Worm (Caenorhabditis elegans) whole organism, late embryonic: ENCODE results near the gene zig-2.
A peak's percentile ranks its signal among the peaks of the same experiment; 100 is the strongest.

Experiments
- C08G9.2 ChIP-seq: sonication (generic microtip); optimal IDR thresholded peaks from 2 replicates; lab custom pipeline; 2016; ENCODE audit warnings: mild to moderate bottlenecking, missing genetic modification characterization, moderate library complexity, missing compliant biosample characterization
- C38D4.7 ChIP-seq: fragments of 200-800 bp; sonication (Bioruptor generic); optimal IDR thresholded peaks from 2 replicates; lab custom pipeline; 2018; ENCODE audit warnings: mild to moderate bottlenecking, missing genetic modification characterization, moderate library complexity, missing compliant biosample characterization
- F13H6.1 ChIP-seq: sonication (generic microtip); optimal IDR thresholded peaks from 2 replicates; lab custom pipeline; 2016; ENCODE audit warnings: missing genetic modification characterization, missing compliant biosample characterization
- K02D7.2 ChIP-seq: sonication (generic microtip); optimal IDR thresholded peaks from 2 replicates; lab custom pipeline; 2017; ENCODE audit warnings: mild to moderate bottlenecking, missing genetic modification characterization, missing compliant biosample characterization
- K09A11.1 ChIP-seq: sonication (generic microtip); optimal IDR thresholded peaks from 2 replicates; lab custom pipeline; 2017; ENCODE audit warnings: antibody characterized with exemption, mild to moderate bottlenecking, missing genetic modification characterization, missing compliant biosample characterization; ENCODE audit not compliant: insufficient read depth
- T23F11.4 ChIP-seq: fragments of 200-800 bp; sonication (Bioruptor generic); optimal IDR thresholded peaks from 2 replicates; lab custom pipeline; 2018; ENCODE audit warnings: mild to moderate bottlenecking, missing genetic modification characterization, missing compliant biosample characterization
- Y22D7AL.16 ChIP-seq: sonication (generic microtip); optimal IDR thresholded peaks from 2 replicates; lab custom pipeline; 2016; ENCODE audit warnings: missing genetic modification characterization, missing compliant biosample characterization
- ahr-1 ChIP-seq: sonication (generic microtip); optimal IDR thresholded peaks from 2 replicates; lab custom pipeline; 2016; ENCODE audit warnings: missing genetic modification characterization, missing compliant biosample characterization
- ama-1 ChIP-seq: fragments of 150-350 bp; optimal IDR thresholded peaks from 2 replicates; lab custom pipeline; 2014
- ceh-19 ChIP-seq: fragments of 200-800 bp; sonication (Bioruptor generic); optimal IDR thresholded peaks from 2 replicates; lab custom pipeline; 2018; ENCODE audit warnings: mild to moderate bottlenecking, missing genetic modification characterization, missing compliant biosample characterization
- ceh-2 ChIP-seq: sonication (generic microtip); optimal IDR thresholded peaks from 2 replicates; lab custom pipeline; 2016; ENCODE audit warnings: missing genotype, missing genetic modification characterization, missing compliant biosample characterization
- ceh-30 ChIP-seq: fragments of 150-350 bp; optimal IDR thresholded peaks from 2 replicates; lab custom pipeline; 2014; ENCODE audit warnings: missing biosample characterization, missing genetic modification characterization
- ceh-31 ChIP-seq: sonication (generic microtip); optimal IDR thresholded peaks from 2 replicates; lab custom pipeline; 2016; ENCODE audit warnings: missing genetic modification characterization, missing compliant biosample characterization
- ceh-34 ChIP-seq: sonication (generic microtip); optimal IDR thresholded peaks from 2 replicates; lab custom pipeline; 2016; ENCODE audit warnings: mild to moderate bottlenecking, missing genetic modification characterization, missing compliant biosample characterization
- ceh-45 ChIP-seq: fragments of 200-800 bp; sonication (Bioruptor generic); IDR thresholded peaks from 2 replicates; pipeline ENCODE4 v1.3.6; 2022; ENCODE audit warnings: missing genetic modification reagents, missing genetic modification characterization, missing compliant biosample characterization
- ceh-48 ChIP-seq: sonication (generic microtip); optimal IDR thresholded peaks from 2 replicates; lab custom pipeline; 2016; ENCODE audit warnings: missing genetic modification characterization, inconsistent platforms, missing compliant biosample characterization
- ceh-6 ChIP-seq: fragments of 200-800 bp; sonication (Bioruptor generic); optimal IDR thresholded peaks from 2 replicates; lab custom pipeline; 2018; ENCODE audit warnings: mild to moderate bottlenecking, missing genetic modification characterization, missing compliant biosample characterization
- ceh-9 ChIP-seq: sonication (generic microtip); optimal IDR thresholded peaks from 2 replicates; lab custom pipeline; 2016; ENCODE audit warnings: mild to moderate bottlenecking, missing genetic modification characterization, inconsistent platforms, missing compliant biosample characterization
- che-1 ChIP-seq: sonication (generic microtip); optimal IDR thresholded peaks from 2 replicates; lab custom pipeline; 2016; ENCODE audit warnings: mild to moderate bottlenecking, missing genetic modification characterization, missing compliant biosample characterization
- dmd-4 ChIP-seq: sonication (generic microtip); optimal IDR thresholded peaks from 2 replicates; lab custom pipeline; 2016; ENCODE audit warnings: borderline replicate concordance, missing genetic modification characterization, missing compliant biosample characterization
- dve-1 ChIP-seq: sonication (generic microtip); optimal IDR thresholded peaks from 2 replicates; lab custom pipeline; 2017; ENCODE audit warnings: antibody characterized with exemption, mild to moderate bottlenecking, missing genetic modification characterization, missing compliant biosample characterization
- elt-4 ChIP-seq: sonication (generic microtip); optimal IDR thresholded peaks from 2 replicates; lab custom pipeline; 2016; ENCODE audit warnings: missing genetic modification characterization, missing compliant biosample characterization
- fax-1 ChIP-seq: sonication (generic microtip); optimal IDR thresholded peaks from 2 replicates; lab custom pipeline; 2016; ENCODE audit warnings: missing genotype, missing genetic modification characterization, missing compliant biosample characterization
- fkh-10 ChIP-seq: fragments of 150-350 bp; optimal IDR thresholded peaks from 2 replicates; lab custom pipeline; 2014; ENCODE audit warnings: missing biosample characterization, missing genetic modification reagents, missing genetic modification characterization
- fkh-6 ChIP-seq: sonication (generic microtip); optimal IDR thresholded peaks from 2 replicates; lab custom pipeline; 2016; ENCODE audit warnings: missing genetic modification characterization, missing compliant biosample characterization
- gmeb-2 ChIP-seq: sonication (generic microtip); optimal IDR thresholded peaks from 2 replicates; lab custom pipeline; 2016; ENCODE audit warnings: missing genetic modification characterization, inconsistent platforms, missing compliant biosample characterization
- hlh-13 ChIP-seq: fragments of 200-800 bp; sonication (Bioruptor generic); optimal IDR thresholded peaks from 2 replicates; lab custom pipeline; 2018; ENCODE audit warnings: mild to moderate bottlenecking, missing genetic modification characterization, missing compliant biosample characterization
- hlh-15 ChIP-seq: sonication (generic microtip); optimal IDR thresholded peaks from 2 replicates; lab custom pipeline; 2016; ENCODE audit warnings: missing genetic modification characterization, missing compliant biosample characterization
- hlh-30 ChIP-seq: sonication (generic microtip); optimal IDR thresholded peaks from 2 replicates; lab custom pipeline; 2017; ENCODE audit warnings: antibody characterized with exemption, missing genetic modification characterization, missing compliant biosample characterization; ENCODE audit not compliant: insufficient read depth
- hlh-6 ChIP-seq: sonication (generic microtip); optimal IDR thresholded peaks from 2 replicates; lab custom pipeline; 2016; ENCODE audit warnings: missing genotype, missing genetic modification characterization, missing compliant biosample characterization
- hlh-8 ChIP-seq: sonication (generic microtip); optimal IDR thresholded peaks from 2 replicates; lab custom pipeline; 2016; ENCODE audit warnings: missing genotype, missing genetic modification characterization, missing compliant biosample characterization
- lim-6 ChIP-seq: sonication (generic microtip); optimal IDR thresholded peaks from 2 replicates; lab custom pipeline; 2016; ENCODE audit warnings: missing genetic modification characterization, missing compliant biosample characterization
- lin-11 ChIP-seq: fragments of 200-800 bp; sonication (Bioruptor generic); optimal IDR thresholded peaks from 2 replicates; lab custom pipeline; 2018; ENCODE audit warnings: mild to moderate bottlenecking, missing genetic modification characterization, missing compliant biosample characterization
- nfya-1 ChIP-seq: sonication (generic microtip); optimal IDR thresholded peaks from 2 replicates; lab custom pipeline; 2017; ENCODE audit warnings: missing genetic modification characterization, mild to moderate bottlenecking, missing compliant biosample characterization, antibody characterized with exemption, moderate library complexity
- odd-2 ChIP-seq: sonication (generic microtip); optimal IDR thresholded peaks from 2 replicates; lab custom pipeline; 2017; ENCODE audit warnings: antibody characterized with exemption, mild to moderate bottlenecking, missing genetic modification characterization, missing compliant biosample characterization
- pag-3 ChIP-seq: sonication (generic microtip); optimal IDR thresholded peaks from 2 replicates; lab custom pipeline; 2016; ENCODE audit warnings: missing compliant biosample characterization, missing genetic modification characterization, borderline replicate concordance
- pat-9 ChIP-seq: fragments of 200-800 bp; sonication (Bioruptor generic); optimal IDR thresholded peaks from 2 replicates; lab custom pipeline; 2018; ENCODE audit warnings: mild to moderate bottlenecking, missing genetic modification characterization, moderate library complexity, missing compliant biosample characterization
- pax-1 ChIP-seq: fragments of 150-350 bp; optimal IDR thresholded peaks from 2 replicates; lab custom pipeline; 2014; ENCODE audit warnings: missing biosample characterization, missing genetic modification characterization
- pha-2 ChIP-seq: sonication (generic microtip); optimal IDR thresholded peaks from 2 replicates; lab custom pipeline; 2017; ENCODE audit warnings: mild to moderate bottlenecking, missing genetic modification characterization, missing compliant biosample characterization
- pqm-1 ChIP-seq: sonication (generic microtip); optimal IDR thresholded peaks from 2 replicates; lab custom pipeline; 2016; ENCODE audit warnings: missing genetic modification characterization, missing compliant biosample characterization
- pros-1 ChIP-seq: fragments of 150-350 bp; optimal IDR thresholded peaks from 2 replicates; lab custom pipeline; 2014; ENCODE audit warnings: missing biosample characterization, missing genetic modification reagents, missing genetic modification characterization
- ref-2 ChIP-seq: sonication (generic microtip); optimal IDR thresholded peaks from 2 replicates; lab custom pipeline; 2016; ENCODE audit warnings: missing genetic modification characterization, missing compliant biosample characterization
- rnt-1 ChIP-seq: sonication (generic microtip); optimal IDR thresholded peaks from 2 replicates; lab custom pipeline; 2016; ENCODE audit warnings: missing genetic modification characterization, missing compliant biosample characterization
- sdc-2 ChIP-seq: sonication (generic microtip); optimal IDR thresholded peaks from 2 replicates; lab custom pipeline; 2016; ENCODE audit warnings: missing genotype, missing genetic modification characterization, missing compliant biosample characterization
- sox-2 ChIP-seq: fragments of 200-800 bp; sonication (Bioruptor generic); IDR thresholded peaks from 2 replicates; pipeline ENCODE4 v1.3.6; 2022; ENCODE audit warnings: missing genetic modification reagents, missing genetic modification characterization, missing compliant biosample characterization
- sox-4 ChIP-seq: sonication (generic microtip); optimal IDR thresholded peaks from 2 replicates; lab custom pipeline; 2017; ENCODE audit warnings: mild to moderate bottlenecking, missing genetic modification characterization, inconsistent platforms, missing compliant biosample characterization
- syd-9 ChIP-seq: sonication (generic microtip); optimal IDR thresholded peaks from 2 replicates; lab custom pipeline; 2016; ENCODE audit warnings: mild to moderate bottlenecking, missing genetic modification characterization, moderate library complexity, missing compliant biosample characterization
- tbx-2 ChIP-seq: sonication (generic microtip); optimal IDR thresholded peaks from 2 replicates; lab custom pipeline; 2016; ENCODE audit warnings: missing genetic modification characterization, missing compliant biosample characterization
- ttx-3 ChIP-seq: sonication (generic microtip); optimal IDR thresholded peaks from 2 replicates; lab custom pipeline; 2016; ENCODE audit warnings: missing genetic modification reagents, missing genetic modification characterization, missing compliant biosample characterization
- unc-3 ChIP-seq, 2 experiments: fragments of 200-800 bp in 1 of 2; sonication (Bioruptor generic) in 1 of 2; sonication (generic microtip) in 1 of 2; conservative IDR thresholded peaks in 1 of 2; optimal IDR thresholded peaks in 1 of 2; 2 replicates each; pipeline versions ENCODE4 v1.3.6 to Lab custom; 2016 to 2022; ENCODE audit warnings: missing compliant biosample characterization in 2 of 2, missing genetic modification characterization in 2 of 2, missing genetic modification reagents in 1 of 2
- zip-5 ChIP-seq: sonication (generic microtip); optimal IDR thresholded peaks from 2 replicates; lab custom pipeline; 2016; ENCODE audit warnings: missing genetic modification characterization, missing compliant biosample characterization
- ztf-16 ChIP-seq: sonication (generic microtip); optimal IDR thresholded peaks from 2 replicates; lab custom pipeline; 2017; ENCODE audit warnings: missing genetic modification characterization, missing compliant biosample characterization

zig-2 gene

ce11 chrX:12367498-12367897 is 26.3 kb upstream of the zig-2 start:
- TF ChIP-seq lim-6 (no peak), Y22D7AL.16 (tag; lab: Kevin White, UChicago) (peak; percentile 29), pax-1 (tag; lab: Kevin White, UChicago) (no peak), pha-2 (tag; lab: Kevin White, UChicago) (no peak), hlh-6 (peak; percentile 61), ama-1 (lab: Kevin White, UChicago) (no peak), F13H6.1 (no peak), fax-1 (tag; lab: Kevin White, UChicago) (peak; percentile 1), nfya-1 (tag; lab: Kevin White, UChicago) (peak; percentile 38), gmeb-2 (tag; lab: Kevin White, UChicago) (peak; percentile 46), ceh-30 (tag; lab: Kevin White, UChicago) (no peak), K09A11.1 (tag; lab: Kevin White, UChicago) (no peak), C38D4.7 (GFP tag; lab: Kevin White, UChicago) (peak; percentile 20), pat-9 (tag; lab: Kevin White, UChicago) (peak; percentile 66), pqm-1 (tag; lab: Kevin White, UChicago) (no peak), ztf-16 (no peak), syd-9 (peak; percentile 65), ttx-3 (tag; lab: Kevin White, UChicago) (peak; percentile 57), fkh-10 (GFP tag; lab: Kevin White, UChicago) (peak; percentile 56), dve-1 (tag; lab: Kevin White, UChicago) (no peak), ceh-2 (tag; lab: Kevin White, UChicago) (peak; percentile 19), ceh-6 (GFP tag; lab: Kevin White, UChicago) (peak; percentile 71), ref-2 (tag; lab: Kevin White, UChicago) (peak; percentile 21), K02D7.2 (tag; lab: Kevin White, UChicago) (peak; percentile 26), tbx-2 (tag; lab: Kevin White, UChicago) (peak; percentile 44), che-1 (tag; lab: Kevin White, UChicago) (peak; percentile 56), ceh-19 (GFP tag; lab: Kevin White, UChicago) (peak; percentile 32), lin-11 (tag; lab: Kevin White, UChicago) (peak; percentile 47), ceh-31 (tag; lab: Kevin White, UChicago) (no peak), dmd-4 (no peak), T23F11.4 (GFP tag; lab: Kevin White, UChicago) (peak; percentile 32), ceh-45 (GFP tag; lab: Robert Waterston, UW) (no peak), rnt-1 (tag; lab: Kevin White, UChicago) (peak; percentile 53), odd-2 (no peak), sox-4 (tag; lab: Kevin White, UChicago) (peak; percentile 40), hlh-8 (tag; lab: Kevin White, UChicago) (no peak), elt-4 (tag; lab: Kevin White, UChicago) (no peak), ceh-9 (tag; lab: Kevin White, UChicago) (no peak), zip-5 (no peak), sox-2 (GFP tag; lab: Robert Waterston, UW) (peak; percentile 33; the same call in 1 of the 2 replicates), pag-3 (tag; lab: Kevin White, UChicago) (no peak), hlh-15 (tag; lab: Kevin White, UChicago) (no peak), ceh-48 (tag; lab: Kevin White, UChicago) (peak; percentile 27), C08G9.2 (tag; lab: Kevin White, UChicago) (peak; percentile 53), ceh-34 (tag; lab: Kevin White, UChicago) (peak; percentile 38), unc-3 (GFP tag; conservative IDR thresholded peaks at IDR 0.05; lab: Robert Waterston, UW) (no peak), unc-3 (tag; optimal IDR thresholded peaks at IDR 0.05; lab: Kevin White, UChicago) (peak; percentile 34), hlh-13 (GFP tag; lab: Kevin White, UChicago) (no peak), sdc-2 (tag; lab: Kevin White, UChicago) (peak; percentile 92), pros-1 (no peak), hlh-30 (tag; lab: Kevin White, UChicago) (peak; percentile 36), ahr-1 (tag; lab: Kevin White, UChicago) (peak; percentile 18), fkh-6 (tag; lab: Kevin White, UChicago) (no peak)
